Fruit fly (Drosophila melanogaster) whole organism, embryonic: ENCODE measurements around the gene CG14568.
A peak's percentile ranks its signal among the peaks of the same experiment; 100 is the strongest.

ENCODE experiments used
- BtbVII ChIP-seq: fragments of 200-800 bp; sonication (Bioruptor generic); optimal IDR thresholded peaks from 3 replicates; lab custom pipeline; 2017; ENCODE audit warnings: missing biosample characterization, mild to moderate bottlenecking, missing genetic modification characterization
- Bteb2 ChIP-seq: fragments of 200-800 bp; sonication (Bioruptor generic); optimal IDR thresholded peaks from 2 replicates; lab custom pipeline; 2016; ENCODE audit warnings: missing biosample characterization, missing genetic modification characterization
- CG10147 ChIP-seq: fragments of 200-800 bp; sonication (Bioruptor generic); optimal IDR thresholded peaks from 2 replicates; lab custom pipeline; 2019; ENCODE audit warnings: missing biosample characterization, mild to moderate bottlenecking, missing genetic modification characterization, moderate library complexity
- CG10267 ChIP-seq: fragments of 200-800 bp; sonication (Bioruptor generic); optimal IDR thresholded peaks from 2 replicates; lab custom pipeline; 2018; ENCODE audit warnings: missing biosample characterization, mild to moderate bottlenecking, missing genetic modification characterization, moderate library complexity
- CG12071 ChIP-seq: fragments of 200-800 bp; sonication (Bioruptor generic); optimal IDR thresholded peaks from 3 replicates; lab custom pipeline; 2018; ENCODE audit warnings: missing biosample characterization, mild to moderate bottlenecking, missing genetic modification characterization
- CG12104 ChIP-seq: fragments of 200-800 bp; sonication (Bioruptor generic); optimal IDR thresholded peaks from 3 replicates; lab custom pipeline; 2016; ENCODE audit warnings: missing biosample characterization, missing genetic modification characterization
- CG12769 ChIP-seq: fragments of 200-800 bp; sonication (Bioruptor generic); optimal IDR thresholded peaks from 2 replicates; lab custom pipeline; 2019; ENCODE audit warnings: missing biosample characterization, mild to moderate bottlenecking, missing genetic modification characterization, moderate library complexity
- CG15601 ChIP-seq: fragments of 200-800 bp; sonication (Bioruptor generic); optimal IDR thresholded peaks from 3 replicates; lab custom pipeline; 2019; ENCODE audit warnings: missing biosample characterization, mild to moderate bottlenecking, missing genetic modification characterization, moderate library complexity
- CG1647 ChIP-seq: fragments of 200-800 bp; sonication (Bioruptor generic); optimal IDR thresholded peaks from 3 replicates; lab custom pipeline; 2016; ENCODE audit warnings: missing biosample characterization, missing genetic modification characterization
- CG1792 ChIP-seq: fragments of 200-800 bp; sonication (Bioruptor generic); optimal IDR thresholded peaks from 2 replicates; lab custom pipeline; 2016; ENCODE audit warnings: missing biosample characterization, missing genetic modification characterization
- CG18619 ChIP-seq: fragments of 200-800 bp; sonication (Bioruptor generic); optimal IDR thresholded peaks from 3 replicates; lab custom pipeline; 2017; ENCODE audit warnings: missing biosample characterization, mild to moderate bottlenecking, missing genetic modification characterization
- CG30431 ChIP-seq: fragments of 200-800 bp; sonication (Bioruptor generic); optimal IDR thresholded peaks from 2 replicates; lab custom pipeline; 2017; ENCODE audit warnings: missing biosample characterization, missing genetic modification characterization
- CG31388 ChIP-seq: fragments of 200-800 bp; sonication (Bioruptor generic); optimal IDR thresholded peaks from 2 replicates; lab custom pipeline; 2016; ENCODE audit warnings: missing biosample characterization, missing genetic modification characterization
- CG31441 ChIP-seq: fragments of 200-800 bp; sonication (Bioruptor generic); IDR thresholded peaks from 2 replicates; pipeline ENCODE4 v1.3.6; 2022; ENCODE audit warnings: missing biosample characterization, missing genetic modification characterization
- CG34422 ChIP-seq: fragments of 200-800 bp; sonication (Bioruptor generic); IDR thresholded peaks from 3 replicates; pipeline ENCODE4 v1.3.6; 2022; ENCODE audit warnings: missing biosample characterization, missing genetic modification characterization
- CG3847 ChIP-seq: fragments of 200-800 bp; sonication (Bioruptor generic); IDR thresholded peaks from 2 replicates; pipeline ENCODE4 v1.3.6; 2022; ENCODE audit warnings: missing biosample characterization, missing genetic modification characterization
- CG4360 ChIP-seq: fragments of 200-800 bp; sonication (Bioruptor generic); IDR thresholded peaks from 2 replicates; pipeline ENCODE4 v1.3.6; 2022; ENCODE audit warnings: missing biosample characterization, missing genetic modification characterization
- CG4404 ChIP-seq: fragments of 200-800 bp; sonication (Bioruptor generic); IDR thresholded peaks from 2 replicates; pipeline ENCODE4 v1.3.6; 2022; ENCODE audit warnings: missing biosample characterization, missing genetic modification characterization
- CG4730 ChIP-seq: fragments of 200-800 bp; sonication (Bioruptor generic); IDR thresholded peaks from 2 replicates; pipeline ENCODE4 v1.3.6; 2022; ENCODE audit warnings: missing biosample characterization, missing genetic modification characterization
- CG7786 ChIP-seq: fragments of 200-800 bp; sonication (Bioruptor generic); optimal IDR thresholded peaks from 2 replicates; lab custom pipeline; 2016; ENCODE audit warnings: missing biosample characterization, missing genetic modification characterization
- CG8089 ChIP-seq: fragments of 200-800 bp; sonication (Bioruptor generic); optimal IDR thresholded peaks from 3 replicates; lab custom pipeline; 2016; ENCODE audit warnings: missing biosample characterization, missing genetic modification characterization
- CG9215 ChIP-seq: fragments of 200-800 bp; sonication (Bioruptor generic); IDR thresholded peaks from 2 replicates; pipeline ENCODE4 v1.3.6; 2022; ENCODE audit warnings: missing biosample characterization, missing genetic modification characterization
- CTCF ChIP-seq: fragments of 200-800 bp; sonication (Bioruptor generic); optimal IDR thresholded peaks from 2 replicates; lab custom pipeline; 2017; ENCODE audit warnings: missing biosample characterization, mild to moderate bottlenecking, missing genetic modification characterization, moderate library complexity
- Camta ChIP-seq: fragments of 200-800 bp; sonication (Bioruptor generic); optimal IDR thresholded peaks from 2 replicates; lab custom pipeline; 2016; ENCODE audit warnings: missing biosample characterization, missing genetic modification characterization
- Deaf1 ChIP-seq: fragments of 200-800 bp; optimal IDR thresholded peaks from 3 replicates; lab custom pipeline; 2019; ENCODE audit warnings: missing biosample characterization, mild to moderate bottlenecking, missing genetic modification characterization, moderate library complexity
- Doc3 ChIP-seq: fragments of 200-800 bp; sonication (Bioruptor generic); IDR thresholded peaks from 3 replicates; pipeline ENCODE4 v1.3.6; 2022; ENCODE audit warnings: missing biosample characterization, missing genetic modification characterization; ENCODE audit not compliant: partially characterized antibody
- Drgx ChIP-seq: fragments of 200-800 bp; sonication (Bioruptor generic); IDR thresholded peaks from 2 replicates; pipeline ENCODE4 v1.3.6; 2022; ENCODE audit warnings: missing biosample characterization, missing genetic modification characterization
- Ets65A ChIP-seq: fragments of 200-800 bp; sonication (Bioruptor generic); peaks from one replicate; lab custom pipeline; 2016; ENCODE audit warnings: missing biosample characterization, missing genetic modification characterization
- HmgZ ChIP-seq: fragments of 200-800 bp; sonication (Bioruptor generic); optimal IDR thresholded peaks from 2 replicates; lab custom pipeline; 2018; ENCODE audit warnings: missing biosample characterization, mild to moderate bottlenecking, missing genetic modification characterization
- Poxn ChIP-seq: fragments of 200-800 bp; sonication (Bioruptor generic); IDR thresholded peaks from 2 replicates; pipeline ENCODE4 v1.3.6; 2022; ENCODE audit warnings: missing biosample characterization, missing genetic modification characterization
- Side ChIP-seq: fragments of 200-800 bp; sonication (Bioruptor generic); optimal IDR thresholded peaks from 2 replicates; lab custom pipeline; 2016; ENCODE audit warnings: missing biosample characterization, missing genetic modification characterization
- TFAM ChIP-seq: fragments of 200-800 bp; sonication (Bioruptor generic); optimal IDR thresholded peaks from 2 replicates; lab custom pipeline; 2017; ENCODE audit warnings: missing biosample characterization, missing genetic modification characterization, inconsistent platforms
- bbx ChIP-seq: fragments of 200-800 bp; sonication (Bioruptor generic); IDR thresholded peaks from 2 replicates; pipeline ENCODE4 v1.3.6; 2022; ENCODE audit warnings: missing biosample characterization, missing genetic modification characterization; ENCODE audit not compliant: partially characterized antibody
- en ChIP-seq: fragments of 200-800 bp; sonication (Bioruptor generic); optimal IDR thresholded peaks from 2 replicates; lab custom pipeline; 2016; ENCODE audit warnings: missing biosample characterization, missing genetic modification characterization
- fd3F ChIP-seq: fragments of 200-800 bp; sonication (Bioruptor generic); optimal IDR thresholded peaks from 2 replicates; lab custom pipeline; 2018; ENCODE audit warnings: missing biosample characterization, mild to moderate bottlenecking, missing genetic modification characterization, moderate library complexity
- fu2 ChIP-seq: fragments of 200-800 bp; sonication (Bioruptor generic); optimal IDR thresholded peaks from 2 replicates; lab custom pipeline; 2016; ENCODE audit warnings: missing biosample characterization, missing genetic modification characterization
- gce ChIP-seq: fragments of 200-800 bp; sonication (Bioruptor generic); IDR thresholded peaks from 3 replicates; pipeline ENCODE4 v1.3.6; 2022; ENCODE audit warnings: missing biosample characterization, missing genetic modification characterization
- gem ChIP-seq: fragments of 200-800 bp; sonication (Bioruptor generic); optimal IDR thresholded peaks from 2 replicates; lab custom pipeline; 2019; ENCODE audit warnings: missing biosample characterization, mild to moderate bottlenecking, missing genetic modification characterization, moderate library complexity
- inv ChIP-seq: fragments of 200-800 bp; sonication (Bioruptor generic); IDR thresholded peaks from 2 replicates; pipeline ENCODE4 v1.3.6; 2022; ENCODE audit warnings: missing biosample characterization, missing genetic modification characterization; ENCODE audit not compliant: partially characterized antibody
- lilli ChIP-seq: fragments of 200-800 bp; sonication (Bioruptor generic); optimal IDR thresholded peaks from 3 replicates; lab custom pipeline; 2016; ENCODE audit warnings: missing biosample characterization, missing genetic modification characterization
- pita ChIP-seq: fragments of 200-800 bp; sonication (Bioruptor generic); optimal IDR thresholded peaks from 2 replicates; lab custom pipeline; 2017; ENCODE audit warnings: missing biosample characterization, mild to moderate bottlenecking, missing genetic modification characterization
- rib ChIP-seq: fragments of 200-800 bp; sonication (Bioruptor generic); IDR thresholded peaks from 2 replicates; pipeline ENCODE4 v1.3.6; 2022; ENCODE audit warnings: missing biosample characterization, missing genetic modification characterization
- row ChIP-seq: fragments of 200-800 bp; sonication (Bioruptor generic); IDR thresholded peaks from 3 replicates; pipeline ENCODE4 v1.3.6; 2022; ENCODE audit warnings: missing biosample characterization, missing genetic modification characterization
- run ChIP-seq: fragments of 200-800 bp; sonication (Bioruptor generic); optimal IDR thresholded peaks from 3 replicates; lab custom pipeline; 2018; ENCODE audit warnings: missing biosample characterization, mild to moderate bottlenecking, missing genetic modification characterization
- sens ChIP-seq: fragments of 200-800 bp; sonication (Bioruptor generic); peaks from one replicate; lab custom pipeline; 2016; ENCODE audit warnings: missing biosample characterization, missing genetic modification characterization
- ssp ChIP-seq: fragments of 200-800 bp; sonication (Bioruptor generic); IDR thresholded peaks from 2 replicates; pipeline ENCODE4 v1.3.6; 2022; ENCODE audit warnings: missing biosample characterization, missing genetic modification characterization
- tll ChIP-seq, 2 experiments: fragments of 200-800 bp in 1 of 2; fragments of >200 bp in 1 of 2; sonication (Bioruptor generic) in 1 of 2; optimal IDR thresholded peaks; 2 replicates each; lab custom pipeline; 2017 to 2019; ENCODE audit warnings: missing biosample characterization in 2 of 2, missing genetic modification characterization in 2 of 2, mild to moderate bottlenecking in 1 of 2, moderate library complexity in 1 of 2
- toy ChIP-seq: fragments of 200-800 bp; sonication (Bioruptor generic); IDR thresholded peaks from 2 replicates; pipeline ENCODE4 v1.3.6; 2022; ENCODE audit warnings: missing biosample characterization, missing genetic modification characterization
- vvl ChIP-seq: fragments of 200-800 bp; sonication (Bioruptor generic); IDR thresholded peaks from 2 replicates; pipeline ENCODE4 v1.3.6; 2022; ENCODE audit warnings: missing biosample characterization, missing genetic modification characterization
- z ChIP-seq: fragments of 200-800 bp; sonication (Bioruptor generic); IDR thresholded peaks from 3 replicates; pipeline ENCODE4 v1.3.6; 2022; ENCODE audit warnings: missing biosample characterization, missing genetic modification characterization
- zf30C ChIP-seq: fragments of 200-800 bp; sonication (Bioruptor generic); optimal IDR thresholded peaks from 3 replicates; lab custom pipeline; 2018; ENCODE audit warnings: missing biosample characterization, mild to moderate bottlenecking, missing genetic modification characterization

CG14568 gene

dm6 chr3L:21738175-21739016 lies 5.1 kb upstream of the CG14568 start, which contains the start of gene CG14567 (continued):
- TF ChIP-seq ssp (no peak), row (GFP tag; lab: Robert Waterston, UW) (peak; percentile 46; the same call in 2 of the 3 replicates), fd3F (no peak), tll (GFP tag; optimal IDR thresholded peaks at IDR 0.05; lab: Kevin White, UChicago) (no peak), CG4730 (no peak), TFAM (GFP tag; lab: Kevin White, UChicago) (no peak), CG31441 (GFP tag; lab: Robert Waterston, UW) (peak; percentile 37; the same call in 1 of the 2 replicates), BtbVII (no peak), Camta (GFP tag; lab: Kevin White, UChicago) (peak; percentile 25), HmgZ (tag; lab: Kevin White, UChicago) (no peak), z (GFP tag; lab: Robert Waterston, UW) (no peak), CG4360 (no peak), zf30C (GFP tag; lab: Kevin White, UChicago) (no peak), CG1792 (GFP tag; lab: Kevin White, UChicago) (no peak), CG18619 (no peak), CG10267 (no peak), CG1647 (GFP tag; lab: Kevin White, UChicago) (no peak), fu2 (GFP tag; lab: Kevin White, UChicago) (no peak), CG31388 (GFP tag; lab: Kevin White, UChicago) (no peak), Doc3 (no peak), vvl (peak; percentile 36; the same call in 1 of the 2 replicates), CG3847 (GFP tag; lab: Robert Waterston, UW) (no peak), CG10147 (GFP tag; lab: Kevin White, UChicago) (no peak), pita (GFP tag; lab: Kevin White, UChicago) (no peak), CG12104 (GFP tag; lab: Kevin White, UChicago) (no peak), gce (0 out of 3 replicates have a peak, but pooled peaks have one; percentile 42), Side (GFP tag; lab: Kevin White, UChicago) (no peak), Poxn (GFP tag; lab: Robert Waterston, UW) (no peak), run (tag; lab: Kevin White, UChicago) (no peak), Ets65A (GFP tag; lab: Kevin White, UChicago) (no peak), CG12769 (tag; lab: Kevin White, UChicago) (no peak), CG12071 (GFP tag; lab: Kevin White, UChicago) (no peak), gem (peak; percentile 63), Deaf1 (no peak), rib (GFP tag; lab: Robert Waterston, UW) (no peak), toy (GFP tag; lab: Robert Waterston, UW) (no peak), CG4404 (GFP tag; lab: Robert Waterston, UW) (no peak), en (GFP tag; lab: Kevin White, UChicago) (no peak), CG15601 (no peak), lilli (peak; percentile 19), Drgx (GFP tag; lab: Robert Waterston, UW) (peak; percentile 83), CG7786 (GFP tag; lab: Kevin White, UChicago) (no peak), bbx (GFP tag; lab: Robert Waterston, UW) (no peak), CG9215 (GFP tag; lab: Robert Waterston, UW) (no peak), inv (no peak), CG34422 (0 out of 3 replicates have a peak, but pooled peaks have one; percentile 23), CTCF (no peak), CG30431 (GFP tag; lab: Kevin White, UChicago) (no peak), sens (GFP tag; lab: Kevin White, UChicago) (peak; percentile 75), CG8089 (GFP tag; lab: Kevin White, UChicago) (no peak), Bteb2 (no peak)
